Fruit fly (Drosophila melanogaster) whole organism, wandering third instar larva: Measurements from ENCODE around the gene CG11560.

Experiments used
- Abd-B ChIP-seq: fragments of >200 bp; optimal IDR thresholded peaks from 2 replicates; lab custom pipeline; 2017; ENCODE audit warnings: missing biosample characterization, missing genetic modification characterization
- CG32264 ChIP-seq: fragments of 200-800 bp; sonication (Bioruptor generic); optimal IDR thresholded peaks from 2 replicates; lab custom pipeline; 2016; ENCODE audit warnings: missing biosample characterization, missing genetic modification characterization
- CG9705 ChIP-seq: fragments of 200-800 bp; sonication (Bioruptor generic); optimal IDR thresholded peaks from 2 replicates; lab custom pipeline; 2018; ENCODE audit warnings: missing biosample characterization, mild to moderate bottlenecking, missing genetic modification characterization
- CrebA ChIP-seq: fragments of 200-800 bp; sonication (Bioruptor generic); optimal IDR thresholded peaks from 2 replicates; lab custom pipeline; 2016; ENCODE audit warnings: missing biosample characterization, mild to moderate bottlenecking, missing genetic modification characterization, borderline replicate concordance
- Dfd ChIP-seq: fragments of >200 bp; optimal IDR thresholded peaks from 2 replicates; lab custom pipeline; 2017; ENCODE audit warnings: missing biosample characterization, missing genetic modification characterization
- Dif ChIP-seq: fragments of 200-275, 200-300 bp; sonication (Bioruptor generic); optimal IDR thresholded peaks from 2 replicates; lab custom pipeline; 2018; ENCODE audit warnings: missing biosample characterization, missing genetic modification characterization; ENCODE audit not compliant: partially characterized antibody
- GATAd ChIP-seq: sonication (Bioruptor generic); optimal IDR thresholded peaks from 2 replicates; lab custom pipeline; 2016; ENCODE audit warnings: missing biosample characterization, missing genetic modification characterization
- HLH106 ChIP-seq: fragments of 200-800 bp; optimal IDR thresholded peaks from 3 replicates; lab custom pipeline; 2019; ENCODE audit warnings: missing biosample characterization, mild to moderate bottlenecking, missing genetic modification characterization, moderate library complexity
- Hnf4 ChIP-seq: fragments of 200-800 bp; sonication (Bioruptor generic); optimal IDR thresholded peaks from 2 replicates; lab custom pipeline; 2016; ENCODE audit warnings: missing biosample characterization, mild to moderate bottlenecking, missing genetic modification characterization
- Hr78 ChIP-seq: fragments of >200 bp; optimal IDR thresholded peaks from 2 replicates; lab custom pipeline; 2017; ENCODE audit warnings: missing biosample characterization, missing genetic modification characterization
- Hr83 ChIP-seq: fragments of 200-300 bp; sonication (Bioruptor generic); optimal IDR thresholded peaks from 2 replicates; lab custom pipeline; 2016; ENCODE audit warnings: missing biosample characterization, mild to moderate bottlenecking, missing genetic modification characterization, moderate library complexity; ENCODE audit not compliant: poor library complexity, severe bottlenecking
- Jra ChIP-seq: sonication (Bioruptor generic); optimal IDR thresholded peaks from 2 replicates; lab custom pipeline; 2016; ENCODE audit warnings: missing biosample characterization, missing genetic modification characterization
- Mio ChIP-seq: sonication (Bioruptor generic); optimal IDR thresholded peaks from 2 replicates; lab custom pipeline; 2016; ENCODE audit warnings: missing biosample characterization, missing genetic modification characterization
- Myc ChIP-seq: fragments of >200 bp; optimal IDR thresholded peaks from 2 replicates; lab custom pipeline; 2017
- N ChIP-seq: fragments of >200 bp; optimal IDR thresholded peaks from 2 replicates; lab custom pipeline; 2018; ENCODE audit warnings: missing biosample characterization, missing external identifiers, missing genetic modification characterization
- OdsH ChIP-seq: fragments of 200-800 bp; sonication (Bioruptor generic); optimal IDR thresholded peaks from 2 replicates; lab custom pipeline; 2016; ENCODE audit warnings: missing biosample characterization, mild to moderate bottlenecking, missing genetic modification characterization
- Rel ChIP-seq, 2 experiments: fragments of 200-800 bp; sonication (Bioruptor generic) in 1 of 2; optimal IDR thresholded peaks; 2 replicates in 1 of 2; 3 replicates in 1 of 2; lab custom pipeline; 2016 to 2019; ENCODE audit warnings: mild to moderate bottlenecking in 2 of 2, missing biosample characterization in 2 of 2, missing genetic modification characterization in 2 of 2, moderate library complexity in 1 of 2
- Sp1 ChIP-seq: fragments of 200-800 bp; sonication (Bioruptor generic); optimal IDR thresholded peaks from 3 replicates; lab custom pipeline; 2019; ENCODE audit warnings: missing biosample characterization, mild to moderate bottlenecking, missing genetic modification characterization, moderate library complexity
- Vsx2 ChIP-seq: fragments of 200-300, 225-300 bp; sonication (Bioruptor generic); optimal IDR thresholded peaks from 2 replicates; lab custom pipeline; 2018; ENCODE audit warnings: missing biosample characterization, missing genetic modification characterization; ENCODE audit not compliant: partially characterized antibody
- br ChIP-seq: fragments of 200-800 bp; sonication (Bioruptor generic); optimal IDR thresholded peaks from 2 replicates; lab custom pipeline; 2016; ENCODE audit warnings: missing biosample characterization, missing genetic modification characterization
- brk ChIP-seq: fragments of 200-800 bp; sonication (Bioruptor generic); optimal IDR thresholded peaks from 2 replicates; lab custom pipeline; 2016; ENCODE audit warnings: missing biosample characterization, mild to moderate bottlenecking, missing genetic modification characterization
- dl ChIP-seq, 2 experiments: fragments of 175-275, 200-275 bp in 1 of 2; fragments of 200-275 bp in 1 of 2; sonication (Bioruptor generic); optimal IDR thresholded peaks; lab custom pipeline; 2018; ENCODE audit warnings: mild to moderate bottlenecking in 2 of 2, missing biosample characterization in 2 of 2, missing genetic modification characterization in 2 of 2, moderate library complexity in 2 of 2; ENCODE audit not compliant: partially characterized antibody in 2 of 2, insufficient read depth in 1 of 2
- dmrt93B ChIP-seq: fragments of 200-800 bp; sonication (Bioruptor generic); optimal IDR thresholded peaks from 2 replicates; lab custom pipeline; 2018; ENCODE audit warnings: missing biosample characterization, mild to moderate bottlenecking, missing genetic modification characterization
- dsf ChIP-seq: sonication (Bioruptor generic); optimal IDR thresholded peaks from 2 replicates; lab custom pipeline; 2016; ENCODE audit warnings: missing biosample characterization, missing genetic modification characterization, borderline replicate concordance
- ey ChIP-seq: fragments of 200-800 bp; sonication (Bioruptor generic); optimal IDR thresholded peaks from 2 replicates; lab custom pipeline; 2016; ENCODE audit warnings: missing biosample characterization, missing genetic modification characterization
- foxo ChIP-seq, 2 experiments: fragments of 200-800 bp; sonication (Bioruptor generic); optimal IDR thresholded peaks; 2 replicates in 1 of 2; 3 replicates in 1 of 2; lab custom pipeline; 2016 to 2017; ENCODE audit warnings: missing biosample characterization in 2 of 2, missing genetic modification characterization in 2 of 2
- fru ChIP-seq: fragments of 200-800 bp; sonication (Bioruptor generic); optimal IDR thresholded peaks from 3 replicates; lab custom pipeline; 2016; ENCODE audit warnings: missing biosample characterization, mild to moderate bottlenecking, missing genetic modification characterization
- h ChIP-seq: fragments of 200-800 bp; sonication (Bioruptor generic); optimal IDR thresholded peaks from 3 replicates; lab custom pipeline; 2016; ENCODE audit warnings: missing biosample characterization, mild to moderate bottlenecking, missing genetic modification characterization
- jim ChIP-seq: fragments of 175-275, 200-325 bp; sonication (Bioruptor generic); optimal IDR thresholded peaks from 2 replicates; lab custom pipeline; 2016; ENCODE audit warnings: missing biosample characterization, mild to moderate bottlenecking, missing genetic modification characterization
- lola ChIP-seq: fragments of >200 bp; optimal IDR thresholded peaks from 2 replicates; lab custom pipeline; 2017; ENCODE audit warnings: missing biosample characterization, missing genetic modification characterization
- pan ChIP-seq: fragments of >200 bp; optimal IDR thresholded peaks from 2 replicates; lab custom pipeline; 2017
- psq ChIP-seq: fragments of 200-800 bp; sonication (Bioruptor generic); optimal IDR thresholded peaks from 3 replicates; lab custom pipeline; 2017; ENCODE audit warnings: missing biosample characterization, mild to moderate bottlenecking, missing genetic modification characterization, moderate library complexity
- rgr ChIP-seq: fragments of 200-800 bp; sonication (Bioruptor generic); optimal IDR thresholded peaks from 3 replicates; lab custom pipeline; 2016; ENCODE audit warnings: missing biosample characterization, mild to moderate bottlenecking, missing genetic modification characterization
- sage ChIP-seq: fragments of 200-800 bp; sonication (Bioruptor generic); optimal IDR thresholded peaks from 2 replicates; lab custom pipeline; 2016; ENCODE audit warnings: missing biosample characterization, mild to moderate bottlenecking, missing genetic modification characterization
- sv ChIP-seq: fragments of 200-800 bp; sonication (Bioruptor generic); optimal IDR thresholded peaks from 3 replicates; lab custom pipeline; 2016; ENCODE audit warnings: missing biosample characterization, missing genetic modification characterization
- tai ChIP-seq: sonication (Bioruptor generic); optimal IDR thresholded peaks from 2 replicates; lab custom pipeline; 2016; ENCODE audit warnings: missing biosample characterization, missing genetic modification characterization
- usp ChIP-seq: fragments of >200 bp; optimal IDR thresholded peaks from 2 replicates; lab custom pipeline; 2017; ENCODE audit warnings: missing biosample characterization, missing genetic modification characterization
- woc ChIP-seq: sonication (Bioruptor generic); optimal IDR thresholded peaks from 2 replicates; lab custom pipeline; 2016; ENCODE audit warnings: missing biosample characterization, mild to moderate bottlenecking, missing genetic modification characterization

The CG11560 gene

dm6 chr3L:12080423-12080822 is 39.4 kb upstream of the CG11560 start (continued):
- TF ChIP-seq dl (GFP tag; optimal IDR thresholded peaks at IDR 0.05; lab: Kevin White, UChicago; ENCODE audit: insufficient read depth in 1 of 2, partially characterized antibody in 2 of 2), result no peak
- TF ChIP-seq, all 38 proteins: peak for 8

- TF ChIP-seq OdsH, result peak; percentile 47
- peak; percentile 47 for TF ChIP-seq br
- no peak for TF ChIP-seq Dfd (GFP tag; lab: Kevin White, UChicago)
- peak; percentile 18 for TF ChIP-seq woc (GFP tag; lab: Kevin White, UChicago)
- peak; percentile 79 for TF ChIP-seq Sp1 (GFP tag; lab: Kevin White, UChicago)
- no peak for TF ChIP-seq Mio (GFP tag; lab: Kevin White, UChicago)
- TF ChIP-seq Hr83, result peak; percentile 91
- TF ChIP-seq dmrt93B, result peak; percentile 57
- peak; percentile 50 for TF ChIP-seq CrebA (GFP tag; lab: Kevin White, UChicago)
- no peak for TF ChIP-seq usp (GFP tag; lab: Kevin White, UChicago)
- TF ChIP-seq fru (GFP tag; lab: Kevin White, UChicago), result peak; percentile 42
- peak; percentile 32 for TF ChIP-seq Dif (GFP tag; lab: Kevin White, UChicago)
- TF ChIP-seq dl (GFP tag; optimal IDR thresholded peaks at IDR 0.05; lab: Kevin White, UChicago; ENCODE audit: insufficient read depth in 1 of 2, partially characterized antibody in 2 of 2), result peak in 1 of 2 experiments; percentile 66
- TF ChIP-seq foxo (GFP tag; optimal IDR thresholded peaks at IDR 0.05; lab: Kevin White, UChicago), result peak; percentile 46 to 55
- peak; percentile 78 for TF ChIP-seq Vsx2 (GFP tag; lab: Kevin White, UChicago)
- no peak for TF ChIP-seq lola (GFP tag; lab: Kevin White, UChicago)
- no peak for TF ChIP-seq GATAd
- TF ChIP-seq pan (lab: Kevin White, UChicago), result no peak
- no peak for TF ChIP-seq CG32264 (GFP tag; lab: Kevin White, UChicago)
- peak; percentile 95 for TF ChIP-seq psq (GFP tag; lab: Kevin White, UChicago)
- TF ChIP-seq h (GFP tag; lab: Kevin White, UChicago), result peak; percentile 20
- no peak for TF ChIP-seq dsf
- peak; percentile 2 for TF ChIP-seq brk (GFP tag; lab: Kevin White, UChicago)
- TF ChIP-seq Hnf4 (GFP tag; lab: Kevin White, UChicago), result peak; percentile 33
- no peak for TF ChIP-seq tai (GFP tag; lab: Kevin White, UChicago)
- TF ChIP-seq sv (GFP tag; lab: Kevin White, UChicago), result peak; percentile 43
- TF ChIP-seq Hr78 (GFP tag; lab: Kevin White, UChicago), result no peak
- TF ChIP-seq Abd-B (GFP tag; lab: Kevin White, UChicago), result no peak
- TF ChIP-seq rgr, result peak; percentile 17
- TF ChIP-seq CG9705 (GFP tag; lab: Kevin White, UChicago), result no peak
- TF ChIP-seq Rel (GFP tag; optimal IDR thresholded peaks at IDR 0.05; lab: Kevin White, UChicago), result peak; percentile 23
- TF ChIP-seq Rel (tag; optimal IDR thresholded peaks at IDR 0.05; lab: Kevin White, UChicago), result peak; percentile 56
- no peak for TF ChIP-seq N
- peak; percentile 77 for TF ChIP-seq HLH106
- no peak for TF ChIP-seq Myc (lab: Kevin White, UChicago)
- TF ChIP-seq jim (GFP tag; lab: Kevin White, UChicago), result peak; percentile 27
- TF ChIP-seq sage (GFP tag; lab: Kevin White, UChicago), result peak; percentile 30
- TF ChIP-seq Jra (GFP tag; lab: Kevin White, UChicago), result no peak
- no peak for TF ChIP-seq ey (GFP tag; lab: Kevin White, UChicago)
Measured at dm6 chr3L:12081679-12082520, 37.9 kb upstream of the CG11560 start, which contains the start of gene Sema5c. Sema5c (minus strand) TSS chr3L:12081830.
